Worm (Caenorhabditis elegans): ENCODE measurements around the gene gcy-6.
A peak's percentile ranks its signal among the peaks of the same experiment; 100 is the strongest.

gcy-6 gene

DNA sequence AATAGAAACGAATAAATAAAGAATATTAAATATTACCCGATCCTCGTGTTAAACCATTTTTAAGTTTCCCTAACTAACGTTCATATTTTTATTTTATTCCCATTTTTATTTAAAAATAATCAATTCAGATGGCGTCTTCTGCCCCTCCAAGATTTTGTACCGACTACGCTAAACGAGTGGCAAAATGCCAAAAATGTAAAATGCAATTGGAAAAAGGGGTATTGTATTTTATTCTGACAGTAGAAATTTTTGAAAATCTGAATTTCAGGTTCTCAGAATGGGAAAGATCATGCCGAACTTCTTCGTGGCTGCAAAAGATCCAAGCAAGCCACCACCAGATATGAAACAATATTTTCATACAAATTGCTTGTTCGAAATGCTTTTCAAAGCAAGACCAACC lies 29.1 kb upstream of the gcy-6 start, which contains the start of gene K07C5.3:
Gene K07C5.3, plus strand, starts transcription at position 129 of the 400 bp plus-strand sequence.
- no peak for TF ChIP-seq aly-1 (tag; optimal IDR thresholded peaks at IDR 0.05)
- TF ChIP-seq tbx-11 (GFP tag; IDR thresholded peaks at IDR 0.05): no peak
- TF ChIP-seq tra-4 (tag; optimal IDR thresholded peaks at IDR 0.05): no peak
- TF ChIP-seq sea-1 (GFP tag; conservative IDR thresholded peaks at IDR 0.05): no peak
- TF ChIP-seq ceh-36 (tag; optimal IDR thresholded peaks at IDR 0.05): no peak
- no peak for TF ChIP-seq B0310.2 (tag; optimal IDR thresholded peaks at IDR 0.05)
- no peak for TF ChIP-seq hmbx-1 (tag; optimal IDR thresholded peaks at IDR 0.05)
- TF ChIP-seq ceh-13 (GFP tag; optimal IDR thresholded peaks at IDR 0.05): no peak
- no peak for TF ChIP-seq flt-1 (GFP tag; IDR thresholded peaks at IDR 0.05)
- no peak for TF ChIP-seq F13C5.2 (tag; optimal IDR thresholded peaks at IDR 0.05)
- no peak for TF ChIP-seq ets-7 (tag; optimal IDR thresholded peaks at IDR 0.05)
- no peak for TF ChIP-seq hmg-4 (GFP tag; optimal IDR thresholded peaks at IDR 0.05)
- no peak for TF ChIP-seq scrt-1 (GFP tag; IDR thresholded peaks at IDR 0.05)
- no peak for TF ChIP-seq tbx-37 (GFP tag; conservative IDR thresholded peaks at IDR 0.05)
- TF ChIP-seq ama-1 (optimal IDR thresholded peaks at IDR 0.05): no peak
- TF ChIP-seq pes-1 (GFP tag; IDR thresholded peaks at IDR 0.05): no peak

ce11 chrV:10341905-10342328 lies 28.1 kb upstream of the gcy-6 start, which contains the start of gene K07C5.13:
Gene K07C5.13 (plus strand): TSS chrV:10342055.
- TF ChIP-seq tbx-37 (GFP tag; conservative IDR thresholded peaks at IDR 0.05) (0 out of 2 replicates have a peak, but pooled peaks have one; percentile 36), sea-1 (GFP tag; conservative IDR thresholded peaks at IDR 0.05) (peak; percentile 75; the same call in 1 of the 2 replicates), scrt-1 (GFP tag; IDR thresholded peaks at IDR 0.05) (peak; percentile 51; the same call in 1 of the 2 replicates), pes-1 (GFP tag; IDR thresholded peaks at IDR 0.05) (peak; percentile 61; the same call in 1 of the 2 replicates), flt-1 (GFP tag; IDR thresholded peaks at IDR 0.05) (peak; percentile 56), tbx-11 (GFP tag; IDR thresholded peaks at IDR 0.05) (peak; percentile 61; the same call in 1 of the 2 replicates)

ce11 chrV:10339200-10339599 lies 25.3 kb upstream of the gcy-6 start, which contains the start of gene K07C5.2:
Gene K07C5.2 (plus strand): TSS chrV:10339500.
- no peak for TF ChIP-seq F13C5.2 (tag; optimal IDR thresholded peaks at IDR 0.05)
- no peak for TF ChIP-seq ceh-13 (GFP tag; optimal IDR thresholded peaks at IDR 0.05)
- TF ChIP-seq tra-4 (tag; optimal IDR thresholded peaks at IDR 0.05): no peak
- no peak for TF ChIP-seq sea-1 (GFP tag; conservative IDR thresholded peaks at IDR 0.05)
- no peak for TF ChIP-seq tbx-37 (GFP tag; conservative IDR thresholded peaks at IDR 0.05)
- TF ChIP-seq tbx-11 (GFP tag; IDR thresholded peaks at IDR 0.05): no peak
- no peak for TF ChIP-seq ceh-36 (tag; optimal IDR thresholded peaks at IDR 0.05)
- no peak for TF ChIP-seq flt-1 (GFP tag; IDR thresholded peaks at IDR 0.05)
- no peak for TF ChIP-seq pes-1 (GFP tag; IDR thresholded peaks at IDR 0.05)
- TF ChIP-seq ets-7 (tag; optimal IDR thresholded peaks at IDR 0.05): no peak
- no peak for TF ChIP-seq aly-1 (tag; optimal IDR thresholded peaks at IDR 0.05)
- no peak for TF ChIP-seq scrt-1 (GFP tag; IDR thresholded peaks at IDR 0.05)
- TF ChIP-seq hmbx-1 (tag; optimal IDR thresholded peaks at IDR 0.05): no peak
- no peak for TF ChIP-seq hnd-1 (tag; optimal IDR thresholded peaks at IDR 0.05)
- TF ChIP-seq ama-1 (optimal IDR thresholded peaks at IDR 0.05): no peak
- no peak for TF ChIP-seq hmg-4 (GFP tag; optimal IDR thresholded peaks at IDR 0.05)
- no peak for TF ChIP-seq B0310.2 (tag; optimal IDR thresholded peaks at IDR 0.05)

DNA sequence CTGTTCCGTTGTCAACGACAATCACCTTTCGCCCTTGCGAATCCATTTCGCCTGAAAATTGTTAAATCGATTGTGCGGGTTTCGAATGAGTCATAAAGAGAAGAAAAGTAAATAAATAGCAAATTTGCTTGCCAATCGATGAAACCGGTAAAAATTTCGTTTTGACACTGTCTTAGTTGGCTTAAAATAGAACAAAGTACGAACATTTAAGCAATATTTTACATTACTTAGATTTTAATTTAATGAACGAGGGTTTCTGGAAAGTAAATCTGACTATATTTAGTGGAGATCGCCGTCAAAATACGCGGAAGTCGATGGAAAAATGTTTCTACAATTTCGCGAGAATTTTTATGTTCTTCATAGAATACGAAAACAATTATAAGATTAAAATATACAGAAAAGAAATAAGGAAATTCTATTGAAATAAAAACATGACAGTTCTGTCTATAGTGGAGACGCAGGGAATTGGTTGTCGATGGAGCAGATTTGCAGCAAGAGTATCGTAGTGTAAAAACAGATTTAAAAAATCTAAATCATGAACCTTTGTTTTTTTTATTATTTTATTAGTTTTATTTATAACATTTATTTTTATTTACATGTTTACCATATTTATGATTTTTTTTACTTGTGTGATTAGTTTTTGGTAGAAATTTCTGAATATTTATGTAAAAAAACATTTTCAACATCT lies 24.6 kb upstream of the gcy-6 start, which contains the start of gene arx-2:
Gene arx-2, minus strand, starts transcription at position 51 of the 688 bp plus-strand sequence.
- TF ChIP-seq ama-1 (optimal IDR thresholded peaks at IDR 0.05) (no peak), tra-4 (tag; optimal IDR thresholded peaks at IDR 0.05) (no peak), hmbx-1 (tag; optimal IDR thresholded peaks at IDR 0.05) (no peak), ceh-36 (tag; optimal IDR thresholded peaks at IDR 0.05) (no peak), ets-7 (tag; optimal IDR thresholded peaks at IDR 0.05) (no peak), hmg-4 (GFP tag; optimal IDR thresholded peaks at IDR 0.05) (no peak), tbx-37 (GFP tag; conservative IDR thresholded peaks at IDR 0.05) (no peak), F13C5.2 (tag; optimal IDR thresholded peaks at IDR 0.05) (no peak)

ce11 chrV:10333843-10334242 lies 20.0 kb upstream of the gcy-6 start:
- TF ChIP-seq aly-1 (tag; optimal IDR thresholded peaks at IDR 0.05): no peak
- no peak for TF ChIP-seq hnd-1 (tag; optimal IDR thresholded peaks at IDR 0.05)
- TF ChIP-seq hmg-4 (GFP tag; optimal IDR thresholded peaks at IDR 0.05): no peak
- no peak for TF ChIP-seq tra-4 (tag; optimal IDR thresholded peaks at IDR 0.05)
- TF ChIP-seq ceh-13 (GFP tag; optimal IDR thresholded peaks at IDR 0.05): no peak
- no peak for TF ChIP-seq sea-1 (GFP tag; conservative IDR thresholded peaks at IDR 0.05)
- TF ChIP-seq flt-1 (GFP tag; IDR thresholded peaks at IDR 0.05): no peak
- TF ChIP-seq tbx-37 (GFP tag; conservative IDR thresholded peaks at IDR 0.05): no peak
- no peak for TF ChIP-seq ets-7 (tag; optimal IDR thresholded peaks at IDR 0.05)
- TF ChIP-seq ceh-36 (tag; optimal IDR thresholded peaks at IDR 0.05): no peak

- TF ChIP-seq hmg-4 (GFP tag; optimal IDR thresholded peaks at IDR 0.05) (no peak), F13C5.2 (tag; optimal IDR thresholded peaks at IDR 0.05) (no peak), ama-1 (optimal IDR thresholded peaks at IDR 0.05) (no peak), tbx-37 (GFP tag; conservative IDR thresholded peaks at IDR 0.05) (no peak), ceh-36 (tag; optimal IDR thresholded peaks at IDR 0.05) (no peak), hmbx-1 (tag; optimal IDR thresholded peaks at IDR 0.05) (no peak), tra-4 (tag; optimal IDR thresholded peaks at IDR 0.05) (no peak), scrt-1 (GFP tag; IDR thresholded peaks at IDR 0.05) (no peak), B0310.2 (tag; optimal IDR thresholded peaks at IDR 0.05) (no peak), pes-1 (GFP tag; IDR thresholded peaks at IDR 0.05) (no peak), ceh-13 (GFP tag; optimal IDR thresholded peaks at IDR 0.05) (no peak), aly-1 (tag; optimal IDR thresholded peaks at IDR 0.05) (no peak), tbx-11 (GFP tag; IDR thresholded peaks at IDR 0.05) (no peak), ets-7 (tag; optimal IDR thresholded peaks at IDR 0.05) (no peak)
Observed at ce11 chrV:10332012-10332411, 18.2 kb upstream of the gcy-6 start, which contains the start of gene crm-1. Gene crm-1 (minus strand): TSS chrV:10332112.

DNA sequence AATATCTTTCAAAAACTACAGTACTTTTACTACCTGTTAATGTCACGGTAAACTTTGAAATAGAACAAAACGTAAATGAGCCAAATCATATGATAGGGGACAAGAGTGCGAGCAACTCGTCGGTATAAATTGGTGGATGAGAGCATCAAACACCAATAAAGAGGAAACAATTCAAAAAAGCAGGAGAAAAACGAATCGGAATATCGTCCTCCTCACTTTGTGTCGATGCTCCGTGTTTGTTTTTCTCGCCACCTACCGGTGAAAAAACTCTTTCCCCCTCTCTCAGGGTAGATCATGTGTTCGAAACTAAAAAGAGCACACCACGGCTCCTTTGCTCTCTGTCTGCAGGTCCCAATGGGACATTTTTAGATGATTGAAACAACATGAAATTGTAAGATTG lies 14.2 kb upstream of the gcy-6 start:
- TF ChIP-seq hmg-4 (GFP tag; optimal IDR thresholded peaks at IDR 0.05): no peak
- no peak for TF ChIP-seq aly-1 (tag; optimal IDR thresholded peaks at IDR 0.05)
- no peak for TF ChIP-seq ama-1 (optimal IDR thresholded peaks at IDR 0.05)
- no peak for TF ChIP-seq tbx-11 (GFP tag; IDR thresholded peaks at IDR 0.05)

Data from whole organism, early embryonic.